Worm (Caenorhabditis elegans): ENCODE measurements around the gene Y51A2D.8.
A peak's percentile ranks its signal among the peaks of the same experiment; 100 is the strongest.

Gene Y51A2D.8

ce11 chrV:18587936-18588335 is 34.3 kb upstream of the Y51A2D.8 start:
- TF ChIP-seq mdl-1 (tag; optimal IDR thresholded peaks at IDR 0.05) (no peak), sup-37 (GFP tag; optimal IDR thresholded peaks at IDR 0.05) (no peak), sox-4 (tag; optimal IDR thresholded peaks at IDR 0.05) (no peak), zag-1 (tag; optimal IDR thresholded peaks at IDR 0.05) (no peak), F16B12.6 (tag; optimal IDR thresholded peaks at IDR 0.05) (no peak), hlh-17 (GFP tag; optimal IDR thresholded peaks at IDR 0.05; ENCODE audit: borderline replicate concordance) (no peak), unc-62 (GFP tag; optimal IDR thresholded peaks at IDR 0.05) (no peak), nhr-71 (tag; optimal IDR thresholded peaks at IDR 0.05) (no peak), C16A3.4 (tag; optimal IDR thresholded peaks at IDR 0.05) (no peak), unc-130 (tag; optimal IDR thresholded peaks at IDR 0.05) (no peak), grh-1 (GFP tag; IDR thresholded peaks at IDR 0.05) (no peak), lin-14 (GFP tag; optimal IDR thresholded peaks at IDR 0.05) (no peak), nhr-76 (tag; optimal IDR thresholded peaks at IDR 0.05) (no peak), tlp-1 (tag; optimal IDR thresholded peaks at IDR 0.05) (no peak), skn-1 (tag; optimal IDR thresholded peaks at IDR 0.05) (no peak), lin-15B (tag; optimal IDR thresholded peaks at IDR 0.05) (no peak), alr-1 (tag; optimal IDR thresholded peaks at IDR 0.05; ENCODE audit: borderline replicate concordance) (no peak), ama-1 (optimal IDR thresholded peaks at IDR 0.05) (no peak), fkh-4 (tag; optimal IDR thresholded peaks at IDR 0.05; ENCODE audit: borderline replicate concordance) (no peak)

- no peak for TF ChIP-seq sptf-1 (tag; optimal IDR thresholded peaks at IDR 0.05)
- peak; percentile 83 for TF ChIP-seq blmp-1 (tag; optimal IDR thresholded peaks at IDR 0.05)
- peak; percentile 65 for TF ChIP-seq nhr-85 (tag)
These were observed 33.3 kb upstream of the Y51A2D.8 start for ce11 chrV:18586954-18587353.

ce11 chrV:18585102-18585501 is 31.5 kb upstream of the Y51A2D.8 start:
- TF ChIP-seq nhr-237 (tag; optimal IDR thresholded peaks at IDR 0.05) (no peak), lin-35 (GFP tag; optimal IDR thresholded peaks at IDR 0.05) (no peak), Y116A8C.19 (tag; optimal IDR thresholded peaks at IDR 0.05; ENCODE audit: borderline replicate concordance) (no peak), F16B12.6 (tag; optimal IDR thresholded peaks at IDR 0.05) (no peak), ceh-82 (tag; optimal IDR thresholded peaks at IDR 0.05) (no peak), nhr-47 (tag; optimal IDR thresholded peaks at IDR 0.05) (no peak), C34B4.2 (tag; optimal IDR thresholded peaks at IDR 0.05) (no peak), C04F5.9 (tag; optimal IDR thresholded peaks at IDR 0.05) (no peak), dpl-1 (GFP tag; optimal IDR thresholded peaks at IDR 0.05) (no peak), elt-3 (tag; optimal IDR thresholded peaks at IDR 0.05) (no peak), tlp-1 (tag; optimal IDR thresholded peaks at IDR 0.05) (no peak), ztf-11 (tag; optimal IDR thresholded peaks at IDR 0.05) (no peak), mep-1 (tag; optimal IDR thresholded peaks at IDR 0.05) (no peak)

- TF ChIP-seq ceh-82 (tag; optimal IDR thresholded peaks at IDR 0.05) (no peak), hlh-17 (GFP tag; optimal IDR thresholded peaks at IDR 0.05; ENCODE audit: borderline replicate concordance) (no peak)
These were observed 28.7 kb upstream of the Y51A2D.8 start, which contains the start of gene txt-14 for ce11 chrV:18582358-18582757. TSS of gene txt-14 (plus strand) at chrV:18582658.

- TF ChIP-seq nhr-20 (tag; optimal IDR thresholded peaks at IDR 0.05): peak; percentile 44
- no peak for TF ChIP-seq dpl-1 (GFP tag; optimal IDR thresholded peaks at IDR 0.05)
- no peak for TF ChIP-seq ceh-82 (tag; optimal IDR thresholded peaks at IDR 0.05)
- TF ChIP-seq ama-1 (optimal IDR thresholded peaks at IDR 0.05): no peak
- no peak for TF ChIP-seq mab-9 (GFP tag; IDR thresholded peaks at IDR 0.05)
- TF ChIP-seq jun-1 (tag; optimal IDR thresholded peaks at IDR 0.05): no peak
- no peak for TF ChIP-seq vab-15 (tag; optimal IDR thresholded peaks at IDR 0.05)
- no peak for TF ChIP-seq elt-3 (tag; optimal IDR thresholded peaks at IDR 0.05)
- TF ChIP-seq nhr-77 (tag; optimal IDR thresholded peaks at IDR 0.05): no peak
- TF ChIP-seq sptf-1 (tag; optimal IDR thresholded peaks at IDR 0.05): no peak
- TF ChIP-seq lin-35 (GFP tag; optimal IDR thresholded peaks at IDR 0.05): peak in 1 of 2 experiments; percentile 19
- TF ChIP-seq lsy-2 (tag; optimal IDR thresholded peaks at IDR 0.05): peak; percentile 44 to 63
- TF ChIP-seq hlh-17 (GFP tag; optimal IDR thresholded peaks at IDR 0.05; ENCODE audit: borderline replicate concordance): no peak
- TF ChIP-seq lin-14 (GFP tag; optimal IDR thresholded peaks at IDR 0.05): peak; percentile 85
- TF ChIP-seq nhr-11 (tag; optimal IDR thresholded peaks at IDR 0.05): no peak
- no peak for TF ChIP-seq nhr-90 (tag; optimal IDR thresholded peaks at IDR 0.05; ENCODE audit: poor library complexity)
- TF ChIP-seq egl-13 (tag; optimal IDR thresholded peaks at IDR 0.05): no peak
- TF ChIP-seq pqm-1 (tag; optimal IDR thresholded peaks at IDR 0.05): no peak
- TF ChIP-seq swsn-7 (tag; optimal IDR thresholded peaks at IDR 0.05): peak; percentile 24
- TF ChIP-seq irx-1 (tag; optimal IDR thresholded peaks at IDR 0.05): no peak
These were observed 27.9 kb upstream of the Y51A2D.8 start for ce11 chrV:18581393-18582113.
